Worm (Caenorhabditis elegans) whole organism, L3 larva: ENCODE data around the gene R148.4.

Experiments
- daf-12 ChIP-seq: fragments of 150-350 bp; optimal IDR thresholded peaks from 2 replicates; lab custom pipeline; 2014; ENCODE audit warnings: missing biosample characterization, missing genetic modification reagents, missing genetic modification characterization
- nfya-1 ChIP-seq: sonication (generic microtip); optimal IDR thresholded peaks from 2 replicates; lab custom pipeline; 2017; ENCODE audit warnings: missing genetic modification characterization, mild to moderate bottlenecking, missing compliant biosample characterization, antibody characterized with exemption, moderate library complexity; ENCODE audit not compliant: insufficient read depth
- zag-1 ChIP-seq: fragments of 150-350 bp; optimal IDR thresholded peaks from 2 replicates; lab custom pipeline; 2014; ENCODE audit warnings: missing biosample characterization, missing genetic modification characterization

R148.4 gene

ce11 chrIII:3224102-3224501 lies 52.7 kb downstream of the R148.4 start:
- peak; percentile 13 for TF ChIP-seq nfya-1 (tag; lab: Kevin White, UChicago)
- no peak for TF ChIP-seq zag-1
- TF ChIP-seq daf-12: no peak
